Fruit fly (Drosophila melanogaster) whole organism, pupa: Measurements from ENCODE around the gene beat-VI.

Experiments
- CG15710 ChIP-seq: fragments of 200-800 bp; sonication (Bioruptor generic); optimal IDR thresholded peaks from 2 replicates; lab custom pipeline; 2018; ENCODE audit warnings: missing biosample characterization, mild to moderate bottlenecking, missing genetic modification characterization, moderate library complexity
- CG32121 ChIP-seq: fragments of 200-800 bp; sonication (Bioruptor generic); IDR thresholded peaks from 2 replicates; pipeline ENCODE4 v1.3.6; 2022; ENCODE audit warnings: missing biosample characterization, missing genetic modification characterization
- CG9948 ChIP-seq: fragments of 200-800 bp; sonication (Bioruptor generic); optimal IDR thresholded peaks from 2 replicates; lab custom pipeline; 2018; ENCODE audit warnings: missing biosample characterization, mild to moderate bottlenecking, missing genetic modification characterization, moderate library complexity
- D1 ChIP-seq: fragments of 200-800 bp; sonication (Bioruptor generic); optimal IDR thresholded peaks from 2 replicates; lab custom pipeline; 2018; ENCODE audit warnings: missing biosample characterization, mild to moderate bottlenecking, missing genetic modification characterization, moderate library complexity
- EcR ChIP-seq: fragments of 200-800 bp; sonication (Bioruptor generic); optimal IDR thresholded peaks from 3 replicates; lab custom pipeline; 2019; ENCODE audit warnings: missing biosample characterization, missing genetic modification characterization, mild to moderate bottlenecking, moderate library complexity, missing genetic modification reagents
- Ets98B ChIP-seq: fragments of 200-800 bp; sonication (Bioruptor generic); IDR thresholded peaks from 2 replicates; pipeline ENCODE4 v1.3.6; 2022; ENCODE audit warnings: missing biosample characterization, missing genetic modification characterization
- Pif1A ChIP-seq: fragments of 200-800 bp; sonication (Bioruptor generic); optimal IDR thresholded peaks from 3 replicates; lab custom pipeline; 2016; ENCODE audit warnings: missing biosample characterization, missing genetic modification characterization
- Pif1B ChIP-seq: fragments of 200-800 bp; sonication (Bioruptor generic); optimal IDR thresholded peaks from 3 replicates; lab custom pipeline; 2016; ENCODE audit warnings: missing biosample characterization, missing genetic modification characterization
- Snoo ChIP-seq: fragments of 200-800 bp; sonication (Bioruptor generic); optimal IDR thresholded peaks from 3 replicates; lab custom pipeline; 2017; ENCODE audit warnings: missing biosample characterization, mild to moderate bottlenecking, missing genetic modification characterization, inconsistent platforms
- gl ChIP-seq: fragments of 200-800 bp; sonication (Bioruptor generic); optimal IDR thresholded peaks from 2 replicates; lab custom pipeline; 2018; ENCODE audit warnings: missing biosample characterization, mild to moderate bottlenecking, missing genetic modification characterization

dm6 chr3R:28429600-28429999 lies 11.6 kb downstream of the beat-VI start:
- TF ChIP-seq Ets98B (GFP tag; lab: Robert Waterston, UW) (no peak), gl (tag; lab: Kevin White, UChicago) (no peak), Snoo (no peak), Pif1A (no peak), EcR (GFP tag; lab: Kevin White, UChicago) (no peak), CG32121 (no peak), D1 (tag; lab: Kevin White, UChicago) (no peak), Pif1B (GFP tag; lab: Kevin White, UChicago) (no peak), CG15710 (tag; lab: Kevin White, UChicago) (no peak), CG9948 (no peak)
